Fruit fly (Drosophila melanogaster) Kc167 (cell line): ENCODE measurements around the gene CG31436.

ENCODE experiments used
- psq ChIP-seq: fragments of >200 bp; optimal IDR thresholded peaks from 2 replicates; lab custom pipeline; 2017; ENCODE audit warnings: missing external identifiers
- ttk ChIP-seq: sonication (Bioruptor generic); optimal IDR thresholded peaks from 2 replicates; lab custom pipeline; 2017; ENCODE audit warnings: missing external identifiers

DNA sequence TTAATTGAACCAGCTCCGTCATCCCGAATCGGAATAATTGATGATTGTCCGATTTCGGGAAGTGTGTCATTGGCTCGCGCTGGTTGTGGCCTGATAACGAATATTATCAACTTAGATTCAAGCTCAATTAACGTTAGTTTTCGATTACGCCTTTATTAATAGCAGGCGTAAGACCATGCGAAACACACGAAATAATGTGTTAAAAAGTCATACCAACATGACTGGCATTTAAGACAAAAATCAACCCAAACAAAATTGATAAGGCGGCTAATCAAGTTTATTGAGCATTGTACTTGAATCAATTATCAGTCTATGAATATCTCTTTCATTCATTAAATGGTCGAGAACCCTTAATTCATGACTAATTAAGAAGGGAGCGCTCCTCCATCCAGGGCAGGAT lies 5.2 kb downstream of the CG31436 start:
- TF ChIP-seq ttk (no peak), psq (no peak)
